Fruit fly (Drosophila melanogaster) S2 (cell line): ENCODE data around the gene ttm2.

Source experiments
- CG8478 ChIP-seq: fragments of >200 bp; optimal IDR thresholded peaks from 2 replicates; lab custom pipeline; 2018
- CTCF ChIP-seq, 2 experiments: fragments of >200 bp; optimal IDR thresholded peaks; 2 replicates each; lab custom pipeline; 2018

DNA sequence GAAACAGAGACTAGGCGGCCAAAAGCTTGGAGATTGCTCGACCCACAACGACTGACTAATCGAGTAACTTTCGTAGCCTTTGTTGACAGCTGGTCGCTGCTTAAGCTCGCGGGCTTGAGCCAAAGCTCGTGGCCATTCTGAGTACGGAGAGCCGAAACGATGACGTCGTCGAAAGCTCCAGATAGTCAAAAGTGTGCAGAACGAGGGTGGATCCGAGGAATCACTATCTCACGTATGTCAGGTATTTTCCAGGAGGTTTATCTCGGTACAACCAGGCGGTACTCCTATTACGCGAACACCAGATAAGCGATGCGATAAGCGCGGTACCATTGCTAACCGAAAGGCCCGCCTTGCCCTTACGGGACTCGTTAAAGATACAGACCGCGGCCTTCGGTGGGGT, 36.7 kb downstream of the ttm2 start:
- TF ChIP-seq CTCF (optimal IDR thresholded peaks at IDR 0.05; lab: Kevin White, UChicago) (no peak), CG8478 (no peak)
